Fruit fly (Drosophila melanogaster) whole organism, pupa: ENCODE data around the gene Sap-r.
A peak's percentile ranks its signal among the peaks of the same experiment; 100 is the strongest.

ENCODE experiments used
- CG10348 ChIP-seq: fragments of 200-800 bp; sonication (Bioruptor generic); IDR thresholded peaks from 2 replicates; pipeline ENCODE4 v1.3.6; 2022; ENCODE audit warnings: missing biosample characterization, missing genetic modification characterization
- CG12605 ChIP-seq: fragments of 200-800 bp; sonication (Bioruptor generic); IDR thresholded peaks from 2 replicates; pipeline ENCODE4 v1.3.6; 2022; ENCODE audit warnings: missing biosample characterization, missing genetic modification characterization
- CG14655 ChIP-seq: fragments of 200-800 bp; sonication (Bioruptor generic); optimal IDR thresholded peaks from 3 replicates; lab custom pipeline; 2017; ENCODE audit warnings: mild to moderate bottlenecking, missing biosample characterization, missing genetic modification reagents, missing genetic modification characterization
- CG15710 ChIP-seq: fragments of 200-800 bp; sonication (Bioruptor generic); optimal IDR thresholded peaks from 2 replicates; lab custom pipeline; 2018; ENCODE audit warnings: missing biosample characterization, mild to moderate bottlenecking, missing genetic modification characterization, moderate library complexity
- CG32121 ChIP-seq: fragments of 200-800 bp; sonication (Bioruptor generic); IDR thresholded peaks from 2 replicates; pipeline ENCODE4 v1.3.6; 2022; ENCODE audit warnings: missing biosample characterization, missing genetic modification characterization
- CG34367 ChIP-seq: fragments of 200-800 bp; sonication (Bioruptor generic); optimal IDR thresholded peaks from 2 replicates; lab custom pipeline; 2018; ENCODE audit warnings: missing biosample characterization, mild to moderate bottlenecking, missing genetic modification characterization
- CG8159 ChIP-seq: fragments of 200-800 bp; sonication (Bioruptor generic); optimal IDR thresholded peaks from 3 replicates; lab custom pipeline; 2018; ENCODE audit warnings: missing biosample characterization, mild to moderate bottlenecking, missing genetic modification characterization, moderate library complexity
- CG8301 ChIP-seq: fragments of 200-800 bp; sonication (Bioruptor generic); optimal IDR thresholded peaks from 2 replicates; lab custom pipeline; 2018; ENCODE audit warnings: missing biosample characterization, mild to moderate bottlenecking, missing genetic modification characterization
- CG9948 ChIP-seq: fragments of 200-800 bp; sonication (Bioruptor generic); optimal IDR thresholded peaks from 2 replicates; lab custom pipeline; 2018; ENCODE audit warnings: missing biosample characterization, mild to moderate bottlenecking, missing genetic modification characterization, moderate library complexity
- EcR ChIP-seq: fragments of 200-800 bp; sonication (Bioruptor generic); optimal IDR thresholded peaks from 3 replicates; lab custom pipeline; 2019; ENCODE audit warnings: missing biosample characterization, missing genetic modification characterization, mild to moderate bottlenecking, moderate library complexity, missing genetic modification reagents
- Ets98B ChIP-seq: fragments of 200-800 bp; sonication (Bioruptor generic); IDR thresholded peaks from 2 replicates; pipeline ENCODE4 v1.3.6; 2022; ENCODE audit warnings: missing biosample characterization, missing genetic modification characterization
- Pif1A ChIP-seq: fragments of 200-800 bp; sonication (Bioruptor generic); optimal IDR thresholded peaks from 3 replicates; lab custom pipeline; 2016; ENCODE audit warnings: missing biosample characterization, missing genetic modification characterization
- gl ChIP-seq: fragments of 200-800 bp; sonication (Bioruptor generic); optimal IDR thresholded peaks from 2 replicates; lab custom pipeline; 2018; ENCODE audit warnings: missing biosample characterization, mild to moderate bottlenecking, missing genetic modification characterization
- rn ChIP-seq: fragments of 200-800 bp; sonication (Bioruptor generic); IDR thresholded peaks from 2 replicates; pipeline ENCODE4 v1.3.6; 2022; ENCODE audit warnings: missing biosample characterization, missing genetic modification characterization

dm6 chr3R:30912402-30912801 lies 23.5 kb upstream of the Sap-r start, which contains the start of gene Ptx1:
- TF ChIP-seq EcR (GFP tag; lab: Kevin White, UChicago) (no peak), CG10348 (GFP tag; lab: Robert Waterston, UW) (no peak), CG12605 (no peak), rn (GFP tag; lab: Robert Waterston, UW) (no peak), CG32121 (GFP tag; lab: Robert Waterston, UW) (peak; percentile 55; the same call in 1 of the 2 replicates), Pif1A (GFP tag; lab: Kevin White, UChicago) (no peak), CG8159 (tag; lab: Kevin White, UChicago) (no peak), Ets98B (no peak), gl (no peak), CG9948 (tag; lab: Kevin White, UChicago) (no peak), CG8301 (no peak), CG14655 (GFP tag; lab: Kevin White, UChicago) (no peak), CG15710 (tag; lab: Kevin White, UChicago) (no peak), CG34367 (tag; lab: Kevin White, UChicago) (no peak)
